Worm (Caenorhabditis elegans) whole organism, midembryonic: Measurements from ENCODE around the gene cpb-2.

Source experiments
- T22C8.4 ChIP-seq: fragments of 200-800 bp; sonication (Bioruptor generic); IDR thresholded peaks from 2 replicates; pipeline ENCODE4 v1.3.6; 2022; ENCODE audit warnings: missing genetic modification characterization, missing compliant biosample characterization
- cog-1 ChIP-seq: sonication (generic microtip); optimal IDR thresholded peaks from 2 replicates; lab custom pipeline; 2016; ENCODE audit warnings: missing genetic modification characterization, missing compliant biosample characterization
- flt-1 ChIP-seq: fragments of 200-800 bp; sonication (Bioruptor generic); IDR thresholded peaks from 2 replicates; pipeline ENCODE4 v1.3.6; 2022; ENCODE audit warnings: missing genetic modification characterization, missing compliant biosample characterization
- klf-2 ChIP-seq: fragments of 200-800 bp; sonication (Bioruptor generic); conservative IDR thresholded peaks from 2 replicates; pipeline ENCODE4 v1.3.6; 2022; ENCODE audit warnings: missing genetic modification reagents, missing genetic modification characterization, missing compliant biosample characterization
- med-1 ChIP-seq: sonication (generic microtip); optimal IDR thresholded peaks from 2 replicates; lab custom pipeline; 2017; ENCODE audit warnings: missing genetic modification characterization, mild to moderate bottlenecking, missing compliant biosample characterization, antibody characterized with exemption, missing genetic modification reagents; ENCODE audit not compliant: insufficient read depth
- ref-1 ChIP-seq: fragments of 200-800 bp; sonication (Bioruptor generic); conservative IDR thresholded peaks from 2 replicates; pipeline ENCODE4 v1.3.6; 2022; ENCODE audit warnings: missing genetic modification reagents, missing genetic modification characterization, missing compliant biosample characterization
- tab-1 ChIP-seq: fragments of 200-800 bp; sonication (Bioruptor generic); IDR thresholded peaks from 2 replicates; pipeline ENCODE4 v1.3.6; 2022; ENCODE audit warnings: missing genetic modification characterization, missing compliant biosample characterization
- ztf-23 ChIP-seq: fragments of 200-800 bp; sonication (Bioruptor generic); IDR thresholded peaks from 2 replicates; pipeline ENCODE4 v1.3.6; 2022; ENCODE audit warnings: missing genetic modification reagents, missing genetic modification characterization, missing compliant biosample characterization
- ztf-29 ChIP-seq: fragments of 200-800 bp; sonication (Bioruptor generic); IDR thresholded peaks from 2 replicates; pipeline ENCODE4 v1.3.6; 2022; ENCODE audit warnings: missing genetic modification reagents, missing genetic modification characterization, missing compliant biosample characterization

ce11 chrII:6175027-6175426 lies 17.6 kb upstream of the cpb-2 start:
- no peak for TF ChIP-seq ref-1 (GFP tag; lab: Robert Waterston, UW)
- no peak for TF ChIP-seq tab-1 (GFP tag; lab: Robert Waterston, UW)
- no peak for TF ChIP-seq T22C8.4 (GFP tag; lab: Robert Waterston, UW)
- TF ChIP-seq cog-1 (tag; lab: Kevin White, UChicago), result no peak
- TF ChIP-seq klf-2 (GFP tag; lab: Robert Waterston, UW), result no peak
- no peak for TF ChIP-seq flt-1
- no peak for TF ChIP-seq ztf-23 (GFP tag; lab: Robert Waterston, UW)
- no peak for TF ChIP-seq med-1 (GFP tag; lab: Kevin White, UChicago)
- no peak for TF ChIP-seq ztf-29 (GFP tag; lab: Robert Waterston, UW)
